Fruit fly (Drosophila melanogaster) whole organism, embryonic: Measurements from ENCODE around the gene bon.
A peak's percentile ranks its signal among the peaks of the same experiment; 100 is the strongest.

Experiments used
- B-H1 ChIP-seq: fragments of 200-800 bp; sonication (Bioruptor generic); IDR thresholded peaks from 3 replicates; pipeline ENCODE4 v1.3.6; 2022; ENCODE audit warnings: missing biosample characterization, missing genetic modification characterization
- CG11504 ChIP-seq: fragments of 200-800 bp; sonication (Bioruptor generic); optimal IDR thresholded peaks from 3 replicates; lab custom pipeline; 2019; ENCODE audit warnings: missing biosample characterization, mild to moderate bottlenecking, missing genetic modification characterization, moderate library complexity
- CG12299 ChIP-seq: fragments of 200-800 bp; sonication (Bioruptor generic); optimal IDR thresholded peaks from 2 replicates; lab custom pipeline; 2018; ENCODE audit warnings: missing biosample characterization, mild to moderate bottlenecking, missing genetic modification characterization
- CG12769 ChIP-seq: fragments of 200-800 bp; sonication (Bioruptor generic); optimal IDR thresholded peaks from 2 replicates; lab custom pipeline; 2019; ENCODE audit warnings: missing biosample characterization, mild to moderate bottlenecking, missing genetic modification characterization, moderate library complexity
- CG12942 ChIP-seq: fragments of 200-800 bp; sonication (Bioruptor generic); optimal IDR thresholded peaks from 3 replicates; lab custom pipeline; 2016; ENCODE audit warnings: missing biosample characterization, missing genetic modification characterization
- CG13424 ChIP-seq: fragments of 200-800 bp; sonication (Bioruptor generic); optimal IDR thresholded peaks from 2 replicates; lab custom pipeline; 2019; ENCODE audit warnings: missing biosample characterization, mild to moderate bottlenecking, missing genetic modification characterization, moderate library complexity
- CG14710 ChIP-seq: fragments of 200-800 bp; sonication (Bioruptor generic); optimal IDR thresholded peaks from 3 replicates; lab custom pipeline; 2019; ENCODE audit warnings: missing biosample characterization, mild to moderate bottlenecking, missing genetic modification characterization, moderate library complexity
- CG15479 ChIP-seq: fragments of 200-800 bp; sonication (Bioruptor generic); optimal IDR thresholded peaks from 3 replicates; lab custom pipeline; 2019; ENCODE audit warnings: missing biosample characterization, mild to moderate bottlenecking, missing genetic modification characterization, moderate library complexity
- CG16813 ChIP-seq: fragments of 200-800 bp; sonication (Bioruptor generic); IDR thresholded peaks from 3 replicates; pipeline ENCODE4 v1.3.6; 2022; ENCODE audit warnings: missing biosample characterization, missing genetic modification characterization; ENCODE audit not compliant: partially characterized antibody
- CG17912 ChIP-seq: fragments of 200-800 bp; sonication (Bioruptor generic); optimal IDR thresholded peaks from 2 replicates; lab custom pipeline; 2018; ENCODE audit warnings: missing biosample characterization, mild to moderate bottlenecking, missing genetic modification characterization
- CG1832 ChIP-seq: fragments of 200-800 bp; sonication (Bioruptor generic); optimal IDR thresholded peaks from 2 replicates; lab custom pipeline; 2017; ENCODE audit warnings: missing biosample characterization, mild to moderate bottlenecking, missing genetic modification characterization, inconsistent platforms
- CG32772 ChIP-seq: fragments of 200-800 bp; sonication (Bioruptor generic); IDR thresholded peaks from 2 replicates; pipeline ENCODE4 v1.3.6; 2022; ENCODE audit warnings: missing biosample characterization, missing genetic modification characterization
- CG34422 ChIP-seq: fragments of 200-800 bp; sonication (Bioruptor generic); IDR thresholded peaks from 3 replicates; pipeline ENCODE4 v1.3.6; 2022; ENCODE audit warnings: missing biosample characterization, missing genetic modification characterization
- CG4617 ChIP-seq: fragments of 200-800 bp; sonication (Bioruptor generic); optimal IDR thresholded peaks from 3 replicates; lab custom pipeline; 2016; ENCODE audit warnings: missing biosample characterization, missing genetic modification characterization, borderline replicate concordance
- CG5245 ChIP-seq: fragments of 200-800 bp; sonication (Bioruptor generic); optimal IDR thresholded peaks from 3 replicates; lab custom pipeline; 2016; ENCODE audit warnings: missing biosample characterization, missing genetic modification characterization
- CG6272 ChIP-seq: fragments of 200-800 bp; sonication (Bioruptor generic); IDR thresholded peaks from 2 replicates; pipeline ENCODE4 v1.3.6; 2022; ENCODE audit warnings: missing biosample characterization, missing genetic modification characterization
- CG6683 ChIP-seq: fragments of 200-800 bp; sonication (Bioruptor generic); optimal IDR thresholded peaks from 2 replicates; lab custom pipeline; 2017; ENCODE audit warnings: missing biosample characterization, mild to moderate bottlenecking, missing genetic modification characterization, missing genetic modification reagents
- CG7271 ChIP-seq: fragments of 200-800 bp; sonication (Bioruptor generic); optimal IDR thresholded peaks from 2 replicates; lab custom pipeline; 2018; ENCODE audit warnings: missing biosample characterization, mild to moderate bottlenecking, missing genetic modification characterization, moderate library complexity
- CG8478 ChIP-seq: fragments of >200 bp; optimal IDR thresholded peaks from 2 replicates; lab custom pipeline; 2018
- CG8944 ChIP-seq: fragments of 200-800 bp; sonication (Bioruptor generic); optimal IDR thresholded peaks from 3 replicates; lab custom pipeline; 2016; ENCODE audit warnings: missing biosample characterization, missing genetic modification characterization
- Dp ChIP-seq: fragments of 200-800 bp; sonication (Bioruptor generic); optimal IDR thresholded peaks from 2 replicates; lab custom pipeline; 2018; ENCODE audit warnings: missing biosample characterization, mild to moderate bottlenecking, missing genetic modification characterization, moderate library complexity
- Hr39 ChIP-seq: fragments of >200 bp; optimal IDR thresholded peaks from 2 replicates; lab custom pipeline; 2017
- Jarid2 ChIP-seq: fragments of 200-800 bp; sonication (Bioruptor generic); optimal IDR thresholded peaks from 3 replicates; lab custom pipeline; 2017; ENCODE audit warnings: mild to moderate bottlenecking, missing biosample characterization, missing genetic modification reagents, missing genetic modification characterization
- Kr ChIP-seq: fragments of 200-800 bp; sonication (Bioruptor generic); optimal IDR thresholded peaks from 2 replicates; lab custom pipeline; 2017; ENCODE audit warnings: missing biosample characterization, mild to moderate bottlenecking, missing genetic modification characterization
- Nf-YB ChIP-seq: fragments of 200-800 bp; sonication (Bioruptor generic); optimal IDR thresholded peaks from 3 replicates; lab custom pipeline; 2019; ENCODE audit warnings: missing biosample characterization, mild to moderate bottlenecking, missing genetic modification characterization, moderate library complexity
- Sin3A ChIP-seq: fragments of >200 bp; optimal IDR thresholded peaks from 2 replicates; lab custom pipeline; 2018
- Taf1 ChIP-seq: fragments of 200-800 bp; sonication (Bioruptor generic); IDR thresholded peaks from 2 replicates; pipeline ENCODE4 v1.3.6; 2022; ENCODE audit warnings: missing biosample characterization, missing genetic modification characterization
- Xrp1 ChIP-seq: fragments of 200-800 bp; sonication (Bioruptor generic); IDR thresholded peaks from 2 replicates; pipeline ENCODE4 v1.3.6; 2022; ENCODE audit warnings: missing biosample characterization, missing genetic modification characterization
- abd-A ChIP-seq: fragments of 200-800 bp; sonication (Bioruptor generic); optimal IDR thresholded peaks from 3 replicates; lab custom pipeline; 2019; ENCODE audit warnings: missing biosample characterization, mild to moderate bottlenecking, missing genetic modification characterization, moderate library complexity
- ato ChIP-seq: fragments of 200-800 bp; sonication (Bioruptor generic); IDR thresholded peaks from 2 replicates; pipeline ENCODE4 v1.3.6; 2022; ENCODE audit warnings: missing biosample characterization, missing genetic modification characterization; ENCODE audit not compliant: partially characterized antibody
- az2 ChIP-seq: fragments of 200-800 bp; sonication (Bioruptor generic); optimal IDR thresholded peaks from 3 replicates; lab custom pipeline; 2016; ENCODE audit warnings: missing biosample characterization, missing genetic modification characterization
- bowl ChIP-seq: fragments of 200-800 bp; sonication (Bioruptor generic); IDR thresholded peaks from 2 replicates; pipeline ENCODE4 v1.3.6; 2022; ENCODE audit warnings: missing biosample characterization, missing genetic modification characterization
- chinmo ChIP-seq: fragments of 200-800 bp; sonication (Bioruptor generic); IDR thresholded peaks from 4 replicates; pipeline ENCODE4 v1.3.6; 2022; ENCODE audit warnings: missing biosample characterization, missing genetic modification characterization; ENCODE audit not compliant: partially characterized antibody
- chn ChIP-seq: fragments of 200-800 bp; sonication (Bioruptor generic); optimal IDR thresholded peaks from 2 replicates; lab custom pipeline; 2016; ENCODE audit warnings: missing biosample characterization, missing genetic modification characterization
- dmrt99B ChIP-seq: fragments of 200-800 bp; sonication (Bioruptor generic); optimal IDR thresholded peaks from 2 replicates; lab custom pipeline; 2018; ENCODE audit warnings: missing biosample characterization, mild to moderate bottlenecking, missing genetic modification characterization, moderate library complexity
- dysf ChIP-seq: fragments of 200-800 bp; sonication (Bioruptor generic); IDR thresholded peaks from 3 replicates; pipeline ENCODE4 v1.3.6; 2022; ENCODE audit warnings: missing biosample characterization, missing genetic modification characterization
- fd102C ChIP-seq: fragments of 200-800 bp; sonication (Bioruptor generic); optimal IDR thresholded peaks from 2 replicates; lab custom pipeline; 2018; ENCODE audit warnings: missing biosample characterization, mild to moderate bottlenecking, missing genetic modification characterization, moderate library complexity
- fd3F ChIP-seq: fragments of 200-800 bp; sonication (Bioruptor generic); optimal IDR thresholded peaks from 2 replicates; lab custom pipeline; 2018; ENCODE audit warnings: missing biosample characterization, mild to moderate bottlenecking, missing genetic modification characterization, moderate library complexity
- gcm ChIP-seq: fragments of 200-800 bp; sonication (Bioruptor generic); optimal IDR thresholded peaks from 2 replicates; lab custom pipeline; 2019; ENCODE audit warnings: missing biosample characterization, mild to moderate bottlenecking, missing genetic modification characterization, moderate library complexity
- gcm2 ChIP-seq: fragments of 200-800 bp; sonication (Bioruptor generic); optimal IDR thresholded peaks from 2 replicates; lab custom pipeline; 2016; ENCODE audit warnings: missing biosample characterization, missing genetic modification characterization
- hbn ChIP-seq: fragments of 200-800 bp; sonication (Bioruptor generic); IDR thresholded peaks from 2 replicates; pipeline ENCODE4 v1.3.6; 2022; ENCODE audit warnings: missing biosample characterization, missing genetic modification characterization; ENCODE audit not compliant: partially characterized antibody
- pita ChIP-seq: fragments of 200-800 bp; sonication (Bioruptor generic); optimal IDR thresholded peaks from 2 replicates; lab custom pipeline; 2017; ENCODE audit warnings: missing biosample characterization, mild to moderate bottlenecking, missing genetic modification characterization
- run ChIP-seq: fragments of 200-800 bp; sonication (Bioruptor generic); optimal IDR thresholded peaks from 3 replicates; lab custom pipeline; 2018; ENCODE audit warnings: missing biosample characterization, mild to moderate bottlenecking, missing genetic modification characterization
- sna ChIP-seq: fragments of 200-800 bp; sonication (Bioruptor generic); IDR thresholded peaks from 2 replicates; pipeline ENCODE4 v1.3.6; 2022; ENCODE audit warnings: missing biosample characterization, missing genetic modification characterization; ENCODE audit not compliant: partially characterized antibody
- tin ChIP-seq: fragments of 200-800 bp; sonication (Bioruptor generic); optimal IDR thresholded peaks from 3 replicates; lab custom pipeline; 2016; ENCODE audit warnings: missing biosample characterization, missing genetic modification characterization
- tna ChIP-seq: fragments of 200-800 bp; sonication (Bioruptor generic); IDR thresholded peaks from 2 replicates; pipeline ENCODE4 v1.3.6; 2022; ENCODE audit warnings: missing biosample characterization, missing genetic modification characterization; ENCODE audit not compliant: partially characterized antibody
- trem ChIP-seq: fragments of 200-800 bp; optimal IDR thresholded peaks from 3 replicates; lab custom pipeline; 2019; ENCODE audit warnings: missing biosample characterization, mild to moderate bottlenecking, missing genetic modification characterization, moderate library complexity
- tx ChIP-seq: fragments of 200-800 bp; sonication (Bioruptor generic); optimal IDR thresholded peaks from 2 replicates; lab custom pipeline; 2016; ENCODE audit warnings: missing biosample characterization, missing genetic modification characterization
- vvl ChIP-seq: fragments of 200-800 bp; sonication (Bioruptor generic); IDR thresholded peaks from 2 replicates; pipeline ENCODE4 v1.3.6; 2022; ENCODE audit warnings: missing biosample characterization, missing genetic modification characterization
- z ChIP-seq: fragments of 200-800 bp; sonication (Bioruptor generic); IDR thresholded peaks from 3 replicates; pipeline ENCODE4 v1.3.6; 2022; ENCODE audit warnings: missing biosample characterization, missing genetic modification characterization
- zfh1 ChIP-seq: fragments of 200-800 bp; sonication (Bioruptor generic); IDR thresholded peaks from 3 replicates; pipeline ENCODE4 v1.3.6; 2022; ENCODE audit warnings: missing biosample characterization, missing genetic modification characterization

The bon gene

dm6 chr3R:20633984-20634446 lies 41.1 kb downstream of the bon start (continued):
- TF ChIP-seq CG34422 (GFP tag; lab: Robert Waterston, UW) (peak; percentile 87), z (GFP tag; lab: Robert Waterston, UW) (no peak), CG32772 (peak; percentile 61), chn (peak; percentile 66), dmrt99B (tag; lab: Kevin White, UChicago) (no peak), fd102C (GFP tag; lab: Kevin White, UChicago) (no peak), dysf (GFP tag; lab: Robert Waterston, UW) (peak; percentile 78), Nf-YB (GFP tag; lab: Kevin White, UChicago) (no peak), CG6683 (GFP tag; lab: Kevin White, UChicago) (peak; percentile 37), Kr (GFP tag; lab: Kevin White, UChicago) (peak; percentile 14), CG16813 (no peak), Jarid2 (GFP tag; lab: Kevin White, UChicago) (no peak), ato (GFP tag; lab: Robert Waterston, UW) (no peak), hbn (GFP tag; lab: Robert Waterston, UW) (no peak), CG14710 (tag; lab: Kevin White, UChicago) (no peak), CG5245 (GFP tag; lab: Kevin White, UChicago) (peak; percentile 66), B-H1 (GFP tag; lab: Robert Waterston, UW) (no peak), fd3F (GFP tag; lab: Kevin White, UChicago) (peak; percentile 43), CG6272 (GFP tag; lab: Robert Waterston, UW) (peak; percentile 23; the same call in 1 of the 2 replicates), chinmo (GFP tag; lab: Robert Waterston, UW) (no peak), CG8944 (peak; percentile 78), CG13424 (tag; lab: Kevin White, UChicago) (peak; percentile 72), CG15479 (GFP tag; lab: Kevin White, UChicago) (no peak), abd-A (tag; lab: Kevin White, UChicago) (no peak), Sin3A (lab: Kevin White, UChicago) (no peak), Xrp1 (GFP tag; lab: Robert Waterston, UW) (peak; percentile 73), gcm2 (GFP tag; lab: Kevin White, UChicago) (no peak), sna (GFP tag; lab: Robert Waterston, UW) (no peak), run (tag; lab: Kevin White, UChicago) (no peak), CG7271 (no peak), CG4617 (peak; percentile 70), Hr39 (lab: Kevin White, UChicago) (no peak), CG11504 (tag; lab: Kevin White, UChicago) (no peak), Dp (no peak), CG17912 (GFP tag; lab: Kevin White, UChicago) (no peak), Taf1 (GFP tag; lab: Robert Waterston, UW) (0 out of 2 replicates have a peak, but pooled peaks have one; percentile 47), bowl (GFP tag; lab: Robert Waterston, UW) (no peak), vvl (GFP tag; lab: Robert Waterston, UW) (peak; percentile 63; the same call in 1 of the 2 replicates), tin (GFP tag; lab: Kevin White, UChicago) (peak; percentile 63), tna (GFP tag; lab: Robert Waterston, UW) (no peak), zfh1 (peak; percentile 62), gcm (GFP tag; lab: Kevin White, UChicago) (no peak), trem (tag; lab: Kevin White, UChicago) (no peak), CG12299 (peak; percentile 54), pita (GFP tag; lab: Kevin White, UChicago) (no peak), CG8478 (lab: Kevin White, UChicago) (no peak), CG12942 (peak; percentile 68), tx (GFP tag; lab: Kevin White, UChicago) (peak; percentile 71), CG1832 (no peak), CG12769 (tag; lab: Kevin White, UChicago) (no peak), az2 (GFP tag; lab: Kevin White, UChicago) (peak; percentile 67)
